Fruit fly (Drosophila melanogaster) whole organism, embryonic: ENCODE results near the gene RpL8.

Experiments
- Awh ChIP-seq: fragments of 200-800 bp; sonication (Bioruptor generic); IDR thresholded peaks from 2 replicates; pipeline ENCODE4, ENCODE4 v1.3.6; 2022; ENCODE audit warnings: missing biosample characterization, missing genetic modification characterization
- B-H2 ChIP-seq: fragments of 200-800 bp; sonication (Bioruptor generic); optimal IDR thresholded peaks from 2 replicates; lab custom pipeline; 2018; ENCODE audit warnings: missing biosample characterization, mild to moderate bottlenecking, missing genetic modification characterization
- BtbVII ChIP-seq: fragments of 200-800 bp; sonication (Bioruptor generic); optimal IDR thresholded peaks from 3 replicates; lab custom pipeline; 2017; ENCODE audit warnings: missing biosample characterization, mild to moderate bottlenecking, missing genetic modification characterization
- CG10366 ChIP-seq: fragments of 200-800 bp; sonication (Bioruptor generic); IDR thresholded peaks from 2 replicates; pipeline ENCODE4 v1.3.6; 2022; ENCODE audit warnings: missing biosample characterization, missing genetic modification characterization
- CG10462 ChIP-seq: fragments of 200-800 bp; sonication (Bioruptor generic); optimal IDR thresholded peaks from 2 replicates; lab custom pipeline; 2016; ENCODE audit warnings: missing biosample characterization, missing genetic modification characterization
- CG10979 ChIP-seq: fragments of 200-800 bp; sonication (Bioruptor generic); optimal IDR thresholded peaks from 2 replicates; lab custom pipeline; 2018; ENCODE audit warnings: missing biosample characterization, mild to moderate bottlenecking, missing genetic modification characterization, moderate library complexity
- CG11247 ChIP-seq: fragments of 200-800 bp; sonication (Bioruptor generic); IDR thresholded peaks from 2 replicates; pipeline ENCODE4 v1.3.6; 2022; ENCODE audit warnings: missing biosample characterization, missing genetic modification characterization
- CG12104 ChIP-seq: fragments of 200-800 bp; sonication (Bioruptor generic); optimal IDR thresholded peaks from 3 replicates; lab custom pipeline; 2016; ENCODE audit warnings: missing biosample characterization, missing genetic modification characterization
- CG1233 ChIP-seq: fragments of 200-800 bp; sonication (Bioruptor generic); optimal IDR thresholded peaks from 4 replicates; lab custom pipeline; 2018; ENCODE audit warnings: missing biosample characterization, mild to moderate bottlenecking, missing genetic modification characterization
- CG13123 ChIP-seq: fragments of 200-800 bp; sonication (Bioruptor generic); optimal IDR thresholded peaks from 2 replicates; lab custom pipeline; 2016; ENCODE audit warnings: missing biosample characterization, missing genetic modification characterization
- CG15011 ChIP-seq: fragments of 200-800 bp; sonication (Bioruptor generic); optimal IDR thresholded peaks from 3 replicates; lab custom pipeline; 2018; ENCODE audit warnings: missing biosample characterization, mild to moderate bottlenecking, missing genetic modification characterization
- CG1529 ChIP-seq: fragments of 200-800 bp; sonication (Bioruptor generic); optimal IDR thresholded peaks from 3 replicates; lab custom pipeline; 2018; ENCODE audit warnings: missing biosample characterization, missing genetic modification characterization
- CG15601 ChIP-seq: fragments of 200-800 bp; sonication (Bioruptor generic); optimal IDR thresholded peaks from 3 replicates; lab custom pipeline; 2019; ENCODE audit warnings: missing biosample characterization, mild to moderate bottlenecking, missing genetic modification characterization, moderate library complexity
- CG16863 ChIP-seq: fragments of 200-800 bp; sonication (Bioruptor generic); optimal IDR thresholded peaks from 3 replicates; lab custom pipeline; 2016; ENCODE audit warnings: missing biosample characterization, missing genetic modification characterization
- CG17385 ChIP-seq: fragments of 200-800 bp; sonication (Bioruptor generic); optimal IDR thresholded peaks from 3 replicates; lab custom pipeline; 2018; ENCODE audit warnings: missing biosample characterization, mild to moderate bottlenecking, missing genetic modification characterization
- CG17612 ChIP-seq: fragments of 200-800 bp; sonication (Bioruptor generic); IDR thresholded peaks from 2 replicates; pipeline ENCODE4 v1.3.6; 2022; ENCODE audit warnings: missing biosample characterization, missing genetic modification characterization
- CG2202 ChIP-seq: fragments of 200-800 bp; sonication (Bioruptor generic); optimal IDR thresholded peaks from 2 replicates; lab custom pipeline; 2018; ENCODE audit warnings: missing biosample characterization, mild to moderate bottlenecking, missing genetic modification characterization
- CG2712 ChIP-seq: fragments of 200-800 bp; optimal IDR thresholded peaks from 3 replicates; lab custom pipeline; 2019; ENCODE audit warnings: missing biosample characterization, mild to moderate bottlenecking, missing genetic modification characterization, moderate library complexity
- CG4282 ChIP-seq: fragments of 200-800 bp; sonication (Bioruptor generic); optimal IDR thresholded peaks from 2 replicates; lab custom pipeline; 2016; ENCODE audit warnings: missing biosample characterization, missing genetic modification characterization
- CG5180 ChIP-seq: fragments of 200-800 bp; sonication (Bioruptor generic); optimal IDR thresholded peaks from 3 replicates; lab custom pipeline; 2017; ENCODE audit warnings: missing biosample characterization, missing genetic modification characterization, mild to moderate bottlenecking, moderate library complexity, missing genetic modification reagents
- CG7839 ChIP-seq: fragments of 200-800 bp; sonication (Bioruptor generic); optimal IDR thresholded peaks from 3 replicates; lab custom pipeline; 2018; ENCODE audit warnings: missing biosample characterization, mild to moderate bottlenecking, missing genetic modification characterization, moderate library complexity
- CG8478 ChIP-seq: fragments of >200 bp; optimal IDR thresholded peaks from 2 replicates; lab custom pipeline; 2018
- CHES-1-like ChIP-seq: fragments of 200-800 bp; sonication (Bioruptor generic); optimal IDR thresholded peaks from 2 replicates; lab custom pipeline; 2016; ENCODE audit warnings: missing biosample characterization, missing genetic modification characterization
- CTCF ChIP-seq: fragments of 200-800 bp; sonication (Bioruptor generic); optimal IDR thresholded peaks from 2 replicates; lab custom pipeline; 2017; ENCODE audit warnings: missing biosample characterization, mild to moderate bottlenecking, missing genetic modification characterization, moderate library complexity
- Dek ChIP-seq: fragments of 200-800 bp; sonication (Bioruptor generic); optimal IDR thresholded peaks from 3 replicates; lab custom pipeline; 2019; ENCODE audit warnings: missing biosample characterization, mild to moderate bottlenecking, missing genetic modification characterization, moderate library complexity
- Dll ChIP-seq: fragments of 200-800 bp; sonication (Bioruptor generic); IDR thresholded peaks from 4 replicates; pipeline ENCODE4 v1.3.6; 2022; ENCODE audit warnings: missing biosample characterization, missing genetic modification characterization; ENCODE audit not compliant: partially characterized antibody
- Dp ChIP-seq: fragments of 200-800 bp; sonication (Bioruptor generic); optimal IDR thresholded peaks from 2 replicates; lab custom pipeline; 2018; ENCODE audit warnings: missing biosample characterization, mild to moderate bottlenecking, missing genetic modification characterization, moderate library complexity
- Dref ChIP-seq: fragments of 200-800 bp; sonication (Bioruptor generic); IDR thresholded peaks from 2 replicates; pipeline ENCODE4 v1.3.6; 2022; ENCODE audit warnings: missing biosample characterization, missing genetic modification characterization
- Fer1 ChIP-seq: fragments of 200-800 bp; sonication (Bioruptor generic); optimal IDR thresholded peaks from 2 replicates; lab custom pipeline; 2017; ENCODE audit warnings: missing biosample characterization, mild to moderate bottlenecking, missing genetic modification characterization
- Myb ChIP-seq: fragments of 200-800 bp; sonication (Bioruptor generic); optimal IDR thresholded peaks from 2 replicates; lab custom pipeline; 2016; ENCODE audit warnings: missing biosample characterization, missing genetic modification characterization
- Neu2 ChIP-seq: fragments of 200-800 bp; sonication (Bioruptor generic); optimal IDR thresholded peaks from 3 replicates; lab custom pipeline; 2016; ENCODE audit warnings: missing biosample characterization, missing genetic modification characterization, borderline replicate concordance
- PHDP ChIP-seq: fragments of 200-800 bp; sonication (Bioruptor generic); optimal IDR thresholded peaks from 3 replicates; lab custom pipeline; 2018; ENCODE audit warnings: missing biosample characterization, mild to moderate bottlenecking, missing genetic modification characterization, moderate library complexity
- Side ChIP-seq: fragments of 200-800 bp; sonication (Bioruptor generic); optimal IDR thresholded peaks from 2 replicates; lab custom pipeline; 2016; ENCODE audit warnings: missing biosample characterization, missing genetic modification characterization
- Sry-β ChIP-seq: fragments of 200-800 bp; sonication (Bioruptor generic); optimal IDR thresholded peaks from 2 replicates; lab custom pipeline; 2018; ENCODE audit warnings: missing biosample characterization, mild to moderate bottlenecking, missing genetic modification characterization, moderate library complexity
- Tbp ChIP-seq: fragments of >200 bp; optimal IDR thresholded peaks from 2 replicates; lab custom pipeline; 2018; ENCODE audit warnings: missing biosample characterization, missing genetic modification characterization
- btn ChIP-seq: fragments of 200-800 bp; sonication (Bioruptor generic); optimal IDR thresholded peaks from 2 replicates; lab custom pipeline; 2016; ENCODE audit warnings: missing biosample characterization, missing genetic modification characterization
- cad ChIP-seq: fragments of >200 bp; optimal IDR thresholded peaks from 2 replicates; lab custom pipeline; 2017; ENCODE audit warnings: missing biosample characterization, missing genetic modification characterization
- crc ChIP-seq: fragments of 200-800 bp; sonication (Bioruptor generic); optimal IDR thresholded peaks from 2 replicates; lab custom pipeline; 2016; ENCODE audit warnings: missing biosample characterization, missing genetic modification characterization
- dm ChIP-seq: fragments of 200-800 bp; sonication (Bioruptor generic); optimal IDR thresholded peaks from 3 replicates; lab custom pipeline; 2016; ENCODE audit warnings: missing biosample characterization, missing genetic modification characterization
- dysf ChIP-seq: fragments of 200-800 bp; sonication (Bioruptor generic); IDR thresholded peaks from 3 replicates; pipeline ENCODE4 v1.3.6; 2022; ENCODE audit warnings: missing biosample characterization, missing genetic modification characterization
- grau ChIP-seq: fragments of 200-800 bp; optimal IDR thresholded peaks from 3 replicates; lab custom pipeline; 2019; ENCODE audit warnings: missing biosample characterization, mild to moderate bottlenecking, missing genetic modification characterization, moderate library complexity
- ham ChIP-seq: fragments of 200-800 bp; sonication (Bioruptor generic); IDR thresholded peaks from 2 replicates; pipeline ENCODE4 v1.3.6; 2022; ENCODE audit warnings: missing biosample characterization, missing genetic modification characterization
- inv ChIP-seq: fragments of 200-800 bp; sonication (Bioruptor generic); IDR thresholded peaks from 2 replicates; pipeline ENCODE4 v1.3.6; 2022; ENCODE audit warnings: missing biosample characterization, missing genetic modification characterization; ENCODE audit not compliant: partially characterized antibody
- lola ChIP-seq, 3 experiments: fragments of >200 bp in 2 of 3; fragments of 200-800 bp in 1 of 3; sonication (Bioruptor generic) in 1 of 3; optimal IDR thresholded peaks; 2 replicates each; lab custom pipeline; 2017 to 2019; ENCODE audit warnings: missing biosample characterization in 3 of 3, missing genetic modification characterization in 3 of 3, mild to moderate bottlenecking in 1 of 3, moderate library complexity in 1 of 3
- luna ChIP-seq: fragments of 200-800 bp; sonication (Bioruptor generic); optimal IDR thresholded peaks from 2 replicates; lab custom pipeline; 2016; ENCODE audit warnings: missing biosample characterization, missing genetic modification characterization
- mld ChIP-seq: fragments of 200-800 bp; sonication (Bioruptor generic); IDR thresholded peaks from 3 replicates; pipeline ENCODE4 v1.3.6; 2022; ENCODE audit warnings: missing biosample characterization, missing genetic modification characterization; ENCODE audit not compliant: partially characterized antibody
- peb ChIP-seq: fragments of 200-800 bp; sonication (Bioruptor generic); IDR thresholded peaks from 2 replicates; pipeline ENCODE4 v1.3.6; 2022; ENCODE audit warnings: missing biosample characterization, missing genetic modification characterization
- sens ChIP-seq: fragments of 200-800 bp; sonication (Bioruptor generic); peaks from one replicate; lab custom pipeline; 2016; ENCODE audit warnings: missing biosample characterization, missing genetic modification characterization
- tll ChIP-seq, 2 experiments: fragments of 200-800 bp in 1 of 2; fragments of >200 bp in 1 of 2; sonication (Bioruptor generic) in 1 of 2; optimal IDR thresholded peaks; 2 replicates each; lab custom pipeline; 2017 to 2019; ENCODE audit warnings: missing biosample characterization in 2 of 2, missing genetic modification characterization in 2 of 2, mild to moderate bottlenecking in 1 of 2, moderate library complexity in 1 of 2
- twi ChIP-seq: fragments of 200-800 bp; optimal IDR thresholded peaks from 2 replicates; lab custom pipeline; 2019; ENCODE audit warnings: missing biosample characterization, mild to moderate bottlenecking, missing genetic modification characterization, moderate library complexity

Gene RpL8

DNA sequence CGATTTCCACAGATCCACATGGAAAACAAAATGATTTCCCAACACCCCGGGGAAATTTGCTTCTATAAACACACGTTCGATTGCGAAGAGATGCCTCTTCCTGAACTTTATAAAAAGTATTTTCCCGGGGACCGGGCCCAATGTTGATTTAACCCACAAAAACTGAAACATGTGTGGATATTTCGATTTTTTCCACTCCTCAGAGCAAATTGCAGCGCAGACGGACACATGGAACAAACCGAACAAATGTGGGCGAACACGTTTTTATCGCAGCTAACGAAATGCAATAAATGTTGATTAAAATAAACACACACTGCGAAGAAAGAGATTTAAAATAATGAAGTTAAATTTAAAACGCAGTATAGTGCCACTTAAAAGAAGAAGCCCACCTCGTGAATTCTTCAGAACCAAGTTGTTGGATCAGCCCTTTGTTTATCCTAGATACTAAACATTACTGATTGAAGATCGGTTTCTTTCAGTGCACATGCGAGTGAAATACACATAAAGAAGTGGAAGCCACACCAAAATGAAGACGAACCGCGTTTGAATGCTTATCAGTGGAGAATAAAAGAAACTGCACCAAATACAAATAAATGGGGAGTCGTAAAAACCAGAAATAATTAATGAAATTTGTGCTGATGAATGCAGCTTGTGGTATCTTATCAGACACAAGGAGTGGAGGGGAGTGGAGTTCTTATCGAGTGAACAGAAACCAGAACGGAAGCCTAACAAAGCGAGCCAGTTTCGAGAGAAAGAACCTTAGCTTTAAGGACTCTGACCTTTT, 4.3 kb upstream of the RpL8 start (continued):
- TF ChIP-seq CG12104 (GFP tag; lab: Kevin White, UChicago): peak; percentile 62
- TF ChIP-seq CG11247 (GFP tag; lab: Robert Waterston, UW): peak; percentile 75
- peak; percentile 92 for TF ChIP-seq Awh (GFP tag; lab: Robert Waterston, UW)
- TF ChIP-seq CG2202 (tag; lab: Kevin White, UChicago): peak; percentile 76
- TF ChIP-seq CG1233 (GFP tag; lab: Kevin White, UChicago): peak; percentile 75
- no peak for TF ChIP-seq inv (GFP tag; lab: Robert Waterston, UW)
- TF ChIP-seq CG17385 (GFP tag; lab: Kevin White, UChicago): peak; percentile 80
- TF ChIP-seq Dp (GFP tag; lab: Kevin White, UChicago): no peak
- TF ChIP-seq ham (GFP tag; lab: Robert Waterston, UW): no peak
- no peak for TF ChIP-seq Neu2
- peak; percentile 91 for TF ChIP-seq CG2712
- TF ChIP-seq lola (GFP tag; optimal IDR thresholded peaks at IDR 0.05; lab: Kevin White, UChicago): peak in 1 of 3 experiments; percentile 73
- peak; percentile 86 for TF ChIP-seq CG15601
- peak; percentile 45 for TF ChIP-seq Dek
- peak; percentile 43 for TF ChIP-seq BtbVII (GFP tag; lab: Kevin White, UChicago)
- peak; percentile 96 for TF ChIP-seq sens (GFP tag; lab: Kevin White, UChicago)
- TF ChIP-seq grau (tag; lab: Kevin White, UChicago): peak; percentile 75
- peak; percentile 88 for TF ChIP-seq CG10979 (tag; lab: Kevin White, UChicago)
- TF ChIP-seq CG7839: peak; percentile 86
- no peak for TF ChIP-seq mld (GFP tag; lab: Robert Waterston, UW)
- TF ChIP-seq btn (GFP tag; lab: Kevin White, UChicago): peak; percentile 70
- TF ChIP-seq CG8478: no peak
- TF ChIP-seq Tbp (GFP tag; lab: Kevin White, UChicago): no peak
- no peak for TF ChIP-seq Dref
- TF ChIP-seq CG17612 (GFP tag; lab: Robert Waterston, UW): no peak
- peak; percentile 60 for TF ChIP-seq Sry-β (GFP tag; lab: Kevin White, UChicago)
- TF ChIP-seq crc: peak; percentile 52
- TF ChIP-seq CHES-1-like (GFP tag; lab: Kevin White, UChicago): peak; percentile 37
- TF ChIP-seq dm: peak; percentile 63
- peak; percentile 81 for TF ChIP-seq peb
- peak; percentile 78 for TF ChIP-seq CG16863 (GFP tag; lab: Kevin White, UChicago)
- TF ChIP-seq PHDP: peak; percentile 83
- TF ChIP-seq Myb (GFP tag; lab: Kevin White, UChicago): peak; percentile 25
- TF ChIP-seq CG13123 (GFP tag; lab: Kevin White, UChicago): peak; percentile 26
- peak; percentile 17 for TF ChIP-seq CG4282 (GFP tag; lab: Kevin White, UChicago)
- TF ChIP-seq CG15011 (GFP tag; lab: Kevin White, UChicago): peak; percentile 42
- TF ChIP-seq B-H2 (GFP tag; lab: Kevin White, UChicago): no peak
- peak; percentile 84 for TF ChIP-seq CG1529
- no peak for TF ChIP-seq tll (GFP tag; optimal IDR thresholded peaks at IDR 0.05; lab: Kevin White, UChicago)
- TF ChIP-seq cad (GFP tag; lab: Kevin White, UChicago): no peak
- peak; percentile 72 for TF ChIP-seq CG10462 (GFP tag; lab: Kevin White, UChicago)
- peak; percentile 83 for TF ChIP-seq dysf (GFP tag; lab: Robert Waterston, UW)
- TF ChIP-seq CG5180 (GFP tag; lab: Kevin White, UChicago): peak; percentile 77
- peak; percentile 58 for TF ChIP-seq Fer1 (GFP tag; lab: Kevin White, UChicago)
- TF ChIP-seq CG10366 (GFP tag; lab: Robert Waterston, UW): peak; percentile 82
- TF ChIP-seq Side: peak; percentile 70
- TF ChIP-seq luna (GFP tag; lab: Kevin White, UChicago): peak; percentile 16
- TF ChIP-seq Dll: no peak
- peak; percentile 97 for TF ChIP-seq twi (tag; lab: Kevin White, UChicago)
- peak; percentile 46 for TF ChIP-seq CTCF
